Worm (Caenorhabditis elegans) whole organism, L3 larva: ENCODE data around the gene tif-1A.
A peak's percentile ranks its signal among the peaks of the same experiment; 100 is the strongest.

ENCODE experiments used
- R02D3.7 ChIP-seq: fragments of 150-350 bp; optimal IDR thresholded peaks from 2 replicates; lab custom pipeline; 2014; ENCODE audit warnings: missing biosample characterization, missing genetic modification characterization
- ZK546.5 ChIP-seq: sonication (generic microtip); optimal IDR thresholded peaks from 2 replicates; lab custom pipeline; 2017; ENCODE audit warnings: missing biosample characterization, missing genetic modification characterization
- ama-1 ChIP-seq: fragments of 150-350 bp; optimal IDR thresholded peaks from 2 replicates; lab custom pipeline; 2018
- fkh-10 ChIP-seq: sonication (generic microtip); optimal IDR thresholded peaks from 2 replicates; lab custom pipeline; 2017; ENCODE audit warnings: missing biosample characterization, missing genetic modification reagents, missing genetic modification characterization
- lsy-12 ChIP-seq: sonication (generic microtip); optimal IDR thresholded peaks from 2 replicates; lab custom pipeline; 2016; ENCODE audit warnings: mild to moderate bottlenecking, missing genetic modification characterization, missing compliant biosample characterization
- mdl-1 ChIP-seq: fragments of 150-350 bp; optimal IDR thresholded peaks from 2 replicates; lab custom pipeline; 2014; ENCODE audit warnings: missing biosample characterization, missing genetic modification characterization
- mml-1 ChIP-seq: fragments of 150-350 bp; sonication (generic microtip); optimal IDR thresholded peaks from 3 replicates; lab custom pipeline; 2014; ENCODE audit warnings: missing biosample characterization, missing genetic modification characterization
- nhr-237 ChIP-seq: fragments of 150-350 bp; optimal IDR thresholded peaks from 2 replicates; lab custom pipeline; 2014; ENCODE audit warnings: missing biosample characterization, missing genetic modification characterization
- nhr-43 ChIP-seq: sonication (generic microtip); optimal IDR thresholded peaks from 2 replicates; lab custom pipeline; 2016; ENCODE audit warnings: mild to moderate bottlenecking, missing genetic modification characterization, missing compliant biosample characterization; ENCODE audit not compliant: poor library complexity, severe bottlenecking
- pqm-1 ChIP-seq: fragments of 150-350 bp; optimal IDR thresholded peaks from 2 replicates; lab custom pipeline; 2017; ENCODE audit warnings: missing biosample characterization, missing genetic modification characterization, inconsistent platforms
- tbx-2 ChIP-seq: sonication (generic microtip); optimal IDR thresholded peaks from 2 replicates; lab custom pipeline; 2016; ENCODE audit warnings: mild to moderate bottlenecking, missing genetic modification characterization, missing compliant biosample characterization
- unc-62 ChIP-seq: fragments of 150-350 bp; sonication (generic microtip); optimal IDR thresholded peaks from 4 replicates; lab custom pipeline; 2014; ENCODE audit warnings: missing biosample characterization, missing genetic modification reagents, missing genetic modification characterization

DNA sequence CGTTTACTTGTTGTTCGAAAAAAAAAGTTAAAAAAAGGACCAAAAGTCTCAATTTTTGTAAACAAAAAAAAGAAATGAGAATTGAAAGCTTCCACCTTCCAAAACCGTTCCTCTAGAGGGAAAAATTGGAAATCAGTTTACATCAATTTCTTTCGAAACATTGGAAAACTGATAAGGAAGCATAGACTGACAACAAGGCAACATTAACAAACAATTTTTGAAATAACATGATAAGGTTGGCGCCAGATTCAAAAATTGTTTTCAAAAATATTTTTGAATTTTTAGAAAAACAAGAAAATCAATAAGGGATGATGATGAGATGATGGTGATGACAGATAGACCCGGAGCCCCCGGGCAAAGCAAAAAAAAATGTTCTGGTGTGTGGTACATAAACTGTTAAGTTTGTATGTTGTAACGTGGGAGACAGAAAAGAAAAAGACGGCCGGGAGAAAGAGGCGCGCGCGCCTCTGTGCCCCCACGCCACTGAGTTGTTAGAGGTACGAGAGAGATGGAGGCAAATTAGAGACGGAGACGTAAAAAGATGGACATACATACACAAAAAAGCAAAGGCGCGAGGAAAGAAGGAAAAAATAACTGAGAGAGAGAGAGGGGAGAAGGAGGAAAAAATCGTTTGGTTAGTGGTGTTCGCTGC is 23.8 kb downstream of the tif-1A start:
- peak; percentile 41 for TF ChIP-seq unc-62 (GFP tag; lab: Kevin White, UChicago)
- TF ChIP-seq tbx-2 (tag; lab: Kevin White, UChicago), result no peak
- no peak for TF ChIP-seq fkh-10 (GFP tag; lab: Kevin White, UChicago)
- no peak for TF ChIP-seq mml-1
- peak; percentile 26 for TF ChIP-seq pqm-1
- peak; percentile 48 for TF ChIP-seq mdl-1 (tag; lab: Kevin White, UChicago)
- no peak for TF ChIP-seq nhr-43 (tag; lab: Kevin White, UChicago)
- no peak for TF ChIP-seq R02D3.7 (tag; lab: Kevin White, UChicago)
- no peak for TF ChIP-seq nhr-237 (tag; lab: Kevin White, UChicago)
- peak; percentile 38 for TF ChIP-seq lsy-12 (tag; lab: Kevin White, UChicago)
- no peak for TF ChIP-seq ama-1 (lab: Kevin White, UChicago)
- TF ChIP-seq ZK546.5 (tag; lab: Kevin White, UChicago), result no peak
